Worm (Caenorhabditis elegans) whole organism, L4/young adult: ENCODE measurements around the gene F48G7.13.

ENCODE experiments used
- W03F9.2 ChIP-seq: fragments of 150-350 bp; optimal IDR thresholded peaks from 2 replicates; lab custom pipeline; 2014; ENCODE audit warnings: missing biosample characterization, missing genetic modification characterization
- dao-5 ChIP-seq: sonication (generic microtip); optimal IDR thresholded peaks from 2 replicates; lab custom pipeline; 2016; ENCODE audit warnings: missing genotype, missing genetic modification characterization, moderate library complexity, missing compliant biosample characterization
- him-1 ChIP-seq: sonication (generic microtip); optimal IDR thresholded peaks from 2 replicates; lab custom pipeline; 2016; ENCODE audit warnings: missing genotype, missing genetic modification reagents, missing genetic modification characterization, missing compliant biosample characterization

DNA sequence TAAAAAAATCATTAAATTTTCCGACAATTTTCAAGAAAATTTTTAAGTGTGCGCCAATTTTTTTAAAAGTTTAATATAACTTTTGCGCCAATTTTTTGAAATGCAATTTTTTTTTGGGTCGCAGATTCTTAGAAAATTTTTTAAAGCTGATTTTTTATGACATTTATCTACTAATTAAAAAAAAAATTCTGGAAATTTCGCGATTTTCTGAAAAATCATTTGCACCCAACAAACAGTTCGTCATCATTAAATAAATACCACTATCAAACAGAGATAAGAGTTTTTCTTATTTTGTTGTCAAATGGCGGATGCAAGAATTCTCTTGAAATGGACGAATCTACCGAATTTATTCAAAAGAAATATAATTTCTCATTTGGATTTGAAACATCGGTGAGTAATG is at the start of gene F48G7.13:
- TF ChIP-seq him-1 (tag; lab: Kevin White, UChicago) (no peak), dao-5 (tag; lab: Kevin White, UChicago) (no peak), W03F9.2 (tag; lab: Kevin White, UChicago) (no peak)
